Worm (Caenorhabditis elegans) whole organism, L3 larva: Measurements from ENCODE around the gene pals-22.
A peak's percentile ranks its signal among the peaks of the same experiment; 100 is the strongest.

Experiments used
- ceh-16 ChIP-seq: sonication (generic microtip); optimal IDR thresholded peaks from 2 replicates; lab custom pipeline; 2017; ENCODE audit warnings: missing biosample characterization, missing genetic modification characterization
- elt-2 ChIP-seq: sonication (generic microtip); optimal IDR thresholded peaks from 2 replicates; lab custom pipeline; 2016; ENCODE audit warnings: missing genetic modification reagents, mild to moderate bottlenecking, missing genetic modification characterization, missing compliant biosample characterization
- nhr-11 ChIP-seq: fragments of 150-350 bp; optimal IDR thresholded peaks from 2 replicates; lab custom pipeline; 2014; ENCODE audit warnings: missing biosample characterization, missing genetic modification characterization
- unc-62 ChIP-seq: fragments of 150-350 bp; sonication (generic microtip); optimal IDR thresholded peaks from 4 replicates; lab custom pipeline; 2014; ENCODE audit warnings: missing biosample characterization, missing genetic modification reagents, missing genetic modification characterization

- TF ChIP-seq elt-2 (tag; lab: Kevin White, UChicago) (peak; percentile 7), unc-62 (GFP tag; lab: Kevin White, UChicago) (no peak), ceh-16 (tag; lab: Kevin White, UChicago) (no peak), nhr-11 (no peak)
Observed at ce11 chrIII:87183-87582, 45.0 kb upstream of the pals-22 start, which contains the start of the genes F54C4.4 and mrpl-40.
